Fruit fly (Drosophila melanogaster): ENCODE measurements around the gene psd.

psd gene

DNA sequence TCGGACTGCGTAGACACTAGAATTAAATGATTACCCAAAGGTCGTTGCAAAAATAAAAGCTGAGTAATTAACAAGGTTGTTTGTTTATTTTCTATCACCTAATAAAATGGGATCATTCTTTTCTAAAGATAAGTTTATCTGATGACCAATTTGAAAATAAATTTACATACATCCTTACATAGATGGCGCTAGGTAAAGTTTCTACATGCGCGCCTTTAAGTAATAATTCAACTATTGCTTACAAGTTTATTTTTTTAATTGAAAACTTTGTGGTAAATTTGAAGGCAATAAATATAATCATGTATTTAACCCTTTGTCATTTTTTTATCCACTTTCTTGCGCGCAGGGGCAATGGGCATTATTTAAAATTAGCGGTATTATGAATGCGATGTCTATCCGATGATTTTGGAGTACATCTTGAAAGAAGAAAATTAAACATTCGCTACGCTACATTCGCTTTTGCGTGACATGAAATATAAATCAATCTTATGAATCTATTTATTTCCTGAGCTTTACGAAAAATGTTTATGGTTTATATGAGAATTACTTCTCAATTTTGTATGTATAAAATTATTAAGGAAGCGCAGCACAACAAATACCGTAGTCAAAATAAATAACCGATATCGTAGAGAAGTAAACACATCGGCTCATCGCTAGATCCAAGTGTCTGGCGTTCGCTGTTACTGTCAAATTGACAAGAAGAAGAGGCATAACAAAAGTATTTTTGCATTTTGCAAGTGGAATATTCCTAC lies 15.8 kb downstream of the psd start, which contains the start of gene CG9044 (continued):
- TF ChIP-seq zen (tag; optimal IDR thresholded peaks at IDR 0.05): peak; percentile 36
- no peak for TF ChIP-seq Hr39 (optimal IDR thresholded peaks at IDR 0.05)
- TF ChIP-seq seq (GFP tag; IDR thresholded peaks at IDR 0.05): no peak
- TF ChIP-seq sna (GFP tag; IDR thresholded peaks at IDR 0.05; ENCODE audit: partially characterized antibody): peak; percentile 93
- no peak for TF ChIP-seq ERR (GFP tag; optimal IDR thresholded peaks at IDR 0.05)
- peak; percentile 53 for TF ChIP-seq NfI (GFP tag; optimal IDR thresholded peaks at IDR 0.05)
- no peak for TF ChIP-seq Sox102F (GFP tag; optimal IDR thresholded peaks at IDR 0.05)
- peak; percentile 43 for TF ChIP-seq CG1792 (GFP tag; optimal IDR thresholded peaks at IDR 0.05)
- TF ChIP-seq CG10543 (GFP tag; optimal IDR thresholded peaks at IDR 0.05): no peak
- peak; percentile 38 for TF ChIP-seq CG9876 (GFP tag; optimal IDR thresholded peaks at IDR 0.05)
- no peak for TF ChIP-seq CG11085 (GFP tag; IDR thresholded peaks at IDR 0.05)
- peak; percentile 78 for TF ChIP-seq phol (tag; optimal IDR thresholded peaks at IDR 0.05)
- TF ChIP-seq CG11695 (GFP tag; IDR thresholded peaks at IDR 0.05): no peak
- no peak for TF ChIP-seq cas (GFP tag; IDR thresholded peaks at IDR 0.05)
- TF ChIP-seq Oli (tag; optimal IDR thresholded peaks at IDR 0.05): no peak
- TF ChIP-seq slp2 (GFP tag; optimal IDR thresholded peaks at IDR 0.05): peak; percentile 52
- TF ChIP-seq wor (GFP tag; IDR thresholded peaks at IDR 0.05): no peak
- TF ChIP-seq Bteb2 (GFP tag; optimal IDR thresholded peaks at IDR 0.05): peak; percentile 57
- TF ChIP-seq ems (GFP tag; optimal IDR thresholded peaks at IDR 0.05): peak; percentile 30
- TF ChIP-seq Hr78 (GFP tag; optimal IDR thresholded peaks at IDR 0.05): no peak
- TF ChIP-seq CG31388 (GFP tag; optimal IDR thresholded peaks at IDR 0.05): no peak
- TF ChIP-seq Lim3 (GFP tag; IDR thresholded peaks at IDR 0.05): no peak
- peak; percentile 87 for TF ChIP-seq nerfin-2 (GFP tag; IDR thresholded peaks at IDR 0.05; ENCODE audit: partially characterized antibody)
- no peak for TF ChIP-seq CG12219 (GFP tag; optimal IDR thresholded peaks at IDR 0.05)
- no peak for TF ChIP-seq HLHmδ (GFP tag; optimal IDR thresholded peaks at IDR 0.05)
- no peak for TF ChIP-seq mirr (GFP tag; optimal IDR thresholded peaks at IDR 0.05)
- TF ChIP-seq tll (GFP tag; optimal IDR thresholded peaks at IDR 0.05): peak in 1 of 2 experiments; percentile 66
- TF ChIP-seq CG42726 (GFP tag; IDR thresholded peaks at IDR 0.05; ENCODE audit: partially characterized antibody): peak; percentile 77
- no peak for TF ChIP-seq CG7987 (GFP tag; optimal IDR thresholded peaks at IDR 0.05)
- TF ChIP-seq hb (GFP tag; IDR thresholded peaks at IDR 0.05; ENCODE audit: partially characterized antibody): peak; percentile 89
- TF ChIP-seq ara (GFP tag; IDR thresholded peaks at IDR 0.05): no peak
- TF ChIP-seq MESR4 (GFP tag; optimal IDR thresholded peaks at IDR 0.05): no peak
- peak; percentile 81 for TF ChIP-seq ato (GFP tag; IDR thresholded peaks at IDR 0.05; ENCODE audit: partially characterized antibody)
- peak; percentile 63; the same call in 1 of the 3 replicates for TF ChIP-seq Dbx (GFP tag; IDR thresholded peaks at IDR 0.05)
- peak; percentile 63 for TF ChIP-seq Sin3A (optimal IDR thresholded peaks at IDR 0.05)
- no peak for TF ChIP-seq h (optimal IDR thresholded peaks at IDR 0.05)
- peak; percentile 59 for TF ChIP-seq Dad (GFP tag; optimal IDR thresholded peaks at IDR 0.05)
- TF ChIP-seq CG4328 (GFP tag; optimal IDR thresholded peaks at IDR 0.05): no peak
- TF ChIP-seq Dip3 (GFP tag; optimal IDR thresholded peaks at IDR 0.05): peak; percentile 66
- TF ChIP-seq CG3847 (GFP tag; IDR thresholded peaks at IDR 0.05): peak; percentile 64; the same call in 1 of the 2 replicates
- TF ChIP-seq D19B (GFP tag; optimal IDR thresholded peaks at IDR 0.05): no peak
- TF ChIP-seq Deaf1 (tag; optimal IDR thresholded peaks at IDR 0.05): no peak
- peak; percentile 42; the same call in 1 of the 2 replicates for TF ChIP-seq klu (GFP tag; IDR thresholded peaks at IDR 0.05)
- peak; percentile 19 for TF ChIP-seq CG16863 (GFP tag; optimal IDR thresholded peaks at IDR 0.05)
- TF ChIP-seq HmgD (GFP tag; optimal IDR thresholded peaks at IDR 0.05): peak; percentile 31
- no peak for TF ChIP-seq sqz (GFP tag; optimal IDR thresholded peaks at IDR 0.05)
- peak; percentile 77 for TF ChIP-seq slbo (GFP tag; IDR thresholded peaks at IDR 0.05)
- no peak for TF ChIP-seq CrebB (tag; optimal IDR thresholded peaks at IDR 0.05)
- no peak for TF ChIP-seq usp (GFP tag; optimal IDR thresholded peaks at IDR 0.05)
- TF ChIP-seq Scr (GFP tag; IDR thresholded peaks at IDR 0.05; ENCODE audit: partially characterized antibody): peak; percentile 96

All from whole organism, embryonic.